Fruit fly (Drosophila melanogaster): ENCODE results near the gene MsrA.

- TF ChIP-seq Vsx2 (GFP tag; optimal IDR thresholded peaks at IDR 0.05; ENCODE audit: partially characterized antibody) (no peak), Mio (GFP tag; optimal IDR thresholded peaks at IDR 0.05) (no peak), Dif (GFP tag; optimal IDR thresholded peaks at IDR 0.05; ENCODE audit: partially characterized antibody) (no peak), dl (GFP tag; optimal IDR thresholded peaks at IDR 0.05; ENCODE audit: insufficient read depth in 1 of 2, partially characterized antibody in 2 of 2) (no peak), N (GFP tag; optimal IDR thresholded peaks at IDR 0.05) (peak; percentile 88), sv (GFP tag; optimal IDR thresholded peaks at IDR 0.05) (no peak), Sp1 (GFP tag; optimal IDR thresholded peaks at IDR 0.05) (no peak), Dfd (GFP tag; optimal IDR thresholded peaks at IDR 0.05) (no peak), pan (optimal IDR thresholded peaks at IDR 0.05) (no peak), usp (GFP tag; optimal IDR thresholded peaks at IDR 0.05) (no peak), rgr (GFP tag; optimal IDR thresholded peaks at IDR 0.05) (no peak), Abd-B (GFP tag; optimal IDR thresholded peaks at IDR 0.05) (no peak), tai (GFP tag; optimal IDR thresholded peaks at IDR 0.05) (no peak)
These were observed 5.6 kb downstream of the MsrA start for dm6 chr3L:15516440-15516839.

Data from whole organism, wandering third instar larva.